Fruit fly (Drosophila melanogaster): ENCODE measurements around the gene aqz.

Gene aqz

dm6 chr3R:8812342-8812966, 8.0 kb downstream of the aqz start:
- no peak for TF ChIP-seq pad (GFP tag; optimal IDR thresholded peaks at IDR 0.05)
- peak; percentile 81 for TF ChIP-seq kay (GFP tag; ENCODE audit: borderline replicate concordance)
- no peak for TF ChIP-seq bab1 (GFP tag; optimal IDR thresholded peaks at IDR 0.05)
- no peak for TF ChIP-seq Clk (GFP tag; optimal IDR thresholded peaks at IDR 0.05)
- peak; percentile 9 for TF ChIP-seq CG7045 (GFP tag; optimal IDR thresholded peaks at IDR 0.05)
- TF ChIP-seq tj (GFP tag; optimal IDR thresholded peaks at IDR 0.05), result peak; percentile 94
- TF ChIP-seq CG11617 (GFP tag; optimal IDR thresholded peaks at IDR 0.05), result no peak
- TF ChIP-seq CG33017 (tag; optimal IDR thresholded peaks at IDR 0.05), result no peak
- TF ChIP-seq Crg-1 (GFP tag; optimal IDR thresholded peaks at IDR 0.05), result no peak
- TF ChIP-seq CG14711 (tag; optimal IDR thresholded peaks at IDR 0.05), result peak; percentile 12
- no peak for TF ChIP-seq Hr96 (GFP tag; optimal IDR thresholded peaks at IDR 0.05)
- no peak for TF ChIP-seq CG1620 (GFP tag; optimal IDR thresholded peaks at IDR 0.05)
- no peak for TF ChIP-seq Mnt (GFP tag; optimal IDR thresholded peaks at IDR 0.05)

- TF ChIP-seq cnc (optimal IDR thresholded peaks at IDR 0.05), result no peak
- TF ChIP-seq Mnt (GFP tag; optimal IDR thresholded peaks at IDR 0.05), result peak; percentile 45
- TF ChIP-seq CG1620 (GFP tag; optimal IDR thresholded peaks at IDR 0.05), result no peak
- peak; percentile 70 for TF ChIP-seq CG11617 (GFP tag; optimal IDR thresholded peaks at IDR 0.05)
- TF ChIP-seq CG12768 (GFP tag; optimal IDR thresholded peaks at IDR 0.05), result peak; percentile 81
- peak; percentile 42 for TF ChIP-seq toe (GFP tag; optimal IDR thresholded peaks at IDR 0.05)
- peak; percentile 56 for TF ChIP-seq Hr96 (GFP tag; optimal IDR thresholded peaks at IDR 0.05)
- TF ChIP-seq CG33017 (tag; optimal IDR thresholded peaks at IDR 0.05), result peak; percentile 94
- TF ChIP-seq pad (GFP tag; optimal IDR thresholded peaks at IDR 0.05), result peak; percentile 74
- peak; percentile 79 for TF ChIP-seq cic (GFP tag; optimal IDR thresholded peaks at IDR 0.05)
- TF ChIP-seq kay (GFP tag; ENCODE audit: borderline replicate concordance), result peak; percentile 92
- peak; percentile 68 for TF ChIP-seq Crg-1 (GFP tag; optimal IDR thresholded peaks at IDR 0.05)
- no peak for TF ChIP-seq CG5204 (GFP tag; optimal IDR thresholded peaks at IDR 0.05)
- peak; percentile 86 for TF ChIP-seq CG14711 (tag; optimal IDR thresholded peaks at IDR 0.05)
- no peak for TF ChIP-seq tj (GFP tag; optimal IDR thresholded peaks at IDR 0.05)
- TF ChIP-seq ovo (GFP tag; optimal IDR thresholded peaks at IDR 0.05), result peak; percentile 31
- peak; percentile 43 for TF ChIP-seq bab1 (GFP tag; optimal IDR thresholded peaks at IDR 0.05)
- TF ChIP-seq Clk (GFP tag; optimal IDR thresholded peaks at IDR 0.05), result peak; percentile 65
- TF ChIP-seq CG7045 (GFP tag; optimal IDR thresholded peaks at IDR 0.05), result peak; percentile 91
- peak; percentile 91 for TF ChIP-seq CG7101 (tag; optimal IDR thresholded peaks at IDR 0.05)
Observed at dm6 chr3R:8811323-8811936, 9.1 kb downstream of the aqz start.

dm6 chr3R:8810397-8811184, 9.9 kb downstream of the aqz start:
- TF ChIP-seq tj (GFP tag; optimal IDR thresholded peaks at IDR 0.05) (peak; percentile 65), Clk (GFP tag; optimal IDR thresholded peaks at IDR 0.05) (peak; percentile 42), Mnt (GFP tag; optimal IDR thresholded peaks at IDR 0.05) (peak; percentile 91), ovo (GFP tag; optimal IDR thresholded peaks at IDR 0.05) (peak; percentile 93), CG7045 (GFP tag; optimal IDR thresholded peaks at IDR 0.05) (peak; percentile 80), cic (GFP tag; optimal IDR thresholded peaks at IDR 0.05) (peak; percentile 98), kay (GFP tag; ENCODE audit: borderline replicate concordance) (peak; percentile 98), pad (GFP tag; optimal IDR thresholded peaks at IDR 0.05) (peak; percentile 70), Hr96 (GFP tag; optimal IDR thresholded peaks at IDR 0.05) (no peak), Crg-1 (GFP tag; optimal IDR thresholded peaks at IDR 0.05) (peak; percentile 94), CG33017 (tag; optimal IDR thresholded peaks at IDR 0.05) (peak; percentile 91), CG1620 (GFP tag; optimal IDR thresholded peaks at IDR 0.05) (peak; percentile 70), CG7101 (tag; optimal IDR thresholded peaks at IDR 0.05) (peak; percentile 87), CG11617 (GFP tag; optimal IDR thresholded peaks at IDR 0.05) (peak; percentile 84), CG12768 (GFP tag; optimal IDR thresholded peaks at IDR 0.05) (peak; percentile 93), CG14711 (tag; optimal IDR thresholded peaks at IDR 0.05) (peak; percentile 57), cnc (optimal IDR thresholded peaks at IDR 0.05) (no peak), CG5204 (GFP tag; optimal IDR thresholded peaks at IDR 0.05) (no peak), bab1 (GFP tag; optimal IDR thresholded peaks at IDR 0.05) (peak; percentile 57), toe (GFP tag; optimal IDR thresholded peaks at IDR 0.05) (peak; percentile 56)

dm6 chr3R:8809712-8810111, 10.8 kb downstream of the aqz start:
- no peak for TF ChIP-seq toe (GFP tag; optimal IDR thresholded peaks at IDR 0.05)
- peak; percentile 94 for TF ChIP-seq cic (GFP tag; optimal IDR thresholded peaks at IDR 0.05)
- no peak for TF ChIP-seq ovo (GFP tag; optimal IDR thresholded peaks at IDR 0.05)
- TF ChIP-seq Mnt (GFP tag; optimal IDR thresholded peaks at IDR 0.05), result peak; percentile 17
- no peak for TF ChIP-seq CG7045 (GFP tag; optimal IDR thresholded peaks at IDR 0.05)
- no peak for TF ChIP-seq CG7101 (tag; optimal IDR thresholded peaks at IDR 0.05)
- no peak for TF ChIP-seq CG33017 (tag; optimal IDR thresholded peaks at IDR 0.05)
- TF ChIP-seq Hr96 (GFP tag; optimal IDR thresholded peaks at IDR 0.05), result no peak
- no peak for TF ChIP-seq pad (GFP tag; optimal IDR thresholded peaks at IDR 0.05)
- TF ChIP-seq Clk (GFP tag; optimal IDR thresholded peaks at IDR 0.05), result no peak
- TF ChIP-seq CG11617 (GFP tag; optimal IDR thresholded peaks at IDR 0.05), result no peak
- no peak for TF ChIP-seq CG5204 (GFP tag; optimal IDR thresholded peaks at IDR 0.05)
- TF ChIP-seq Crg-1 (GFP tag; optimal IDR thresholded peaks at IDR 0.05), result no peak
- TF ChIP-seq CG14711 (tag; optimal IDR thresholded peaks at IDR 0.05), result no peak
- no peak for TF ChIP-seq cnc (optimal IDR thresholded peaks at IDR 0.05)
- no peak for TF ChIP-seq CG1620 (GFP tag; optimal IDR thresholded peaks at IDR 0.05)

dm6 chr3R:8808518-8808921, 12.0 kb downstream of the aqz start:
- TF ChIP-seq CG12768 (GFP tag; optimal IDR thresholded peaks at IDR 0.05), result no peak
- TF ChIP-seq CG33017 (tag; optimal IDR thresholded peaks at IDR 0.05), result peak; percentile 6
- TF ChIP-seq bab1 (GFP tag; optimal IDR thresholded peaks at IDR 0.05), result no peak
- no peak for TF ChIP-seq CG5204 (GFP tag; optimal IDR thresholded peaks at IDR 0.05)

Measured in whole organism, adult.